Worm (Caenorhabditis elegans): ENCODE measurements around the gene lelo-2.
"Not testable (repeated sequence)": the region's sequence is repeated elsewhere in the genome, so short reads cannot be mapped to it uniquely, and the experiment has no call there.

lelo-2 gene

ce11 chrIII:1383483-1383882 lies 43.5 kb downstream of the lelo-2 start:
- TF ChIP-seq unc-62 (GFP tag; optimal IDR thresholded peaks at IDR 0.05) = no peak

- no peak for TF ChIP-seq unc-62 (GFP tag; optimal IDR thresholded peaks at IDR 0.05)
Observed at ce11 chrIII:1380535-1381274, 46.3 kb downstream of the lelo-2 start, which contains the start of the genes pals-21 and Y82E9BR.6. Gene pals-21, minus strand, starts transcription at chrIII:1380635. Gene Y82E9BR.6, plus strand, starts transcription at chrIII:1381224.

DNA sequence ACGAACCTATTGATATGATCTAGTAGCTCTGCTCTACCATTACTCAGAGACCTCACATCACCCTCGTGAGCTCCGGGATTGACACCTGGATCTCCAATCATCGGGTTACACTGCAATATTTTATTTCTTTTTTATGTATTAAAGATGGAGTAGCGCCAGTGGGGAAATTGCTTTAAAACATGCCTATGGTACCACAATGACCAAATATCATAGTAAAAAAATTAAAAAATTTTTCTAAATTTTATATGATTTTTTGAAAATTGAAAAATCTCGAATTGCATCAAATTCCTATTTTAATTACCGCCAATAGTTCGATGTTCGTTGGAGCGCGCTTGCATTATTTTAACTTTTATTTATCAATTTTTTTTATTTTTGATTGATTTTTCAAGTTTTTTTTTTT lies 49.1 kb downstream of the lelo-2 start, which contains the start of gene pals-40:
pals-40 (minus strand) TSS at position 101 of the 400 bp plus-strand sequence.
- TF ChIP-seq unc-62 (GFP tag; optimal IDR thresholded peaks at IDR 0.05) = not testable (repeated sequence)

- not testable (repeated sequence) for TF ChIP-seq unc-62 (GFP tag; optimal IDR thresholded peaks at IDR 0.05)
Observed at ce11 chrIII:1375491-1375890, 51.5 kb downstream of the lelo-2 start, which contains the start of gene Y82E9BR.10. Gene Y82E9BR.10, minus strand, starts transcription at chrIII:1375591.

- TF ChIP-seq unc-62 (GFP tag; optimal IDR thresholded peaks at IDR 0.05) = no peak
Observed at ce11 chrIII:1374355-1374807, 52.6 kb downstream of the lelo-2 start, which contains the start of gene Y82E9BR.20. Gene Y82E9BR.20, plus strand, starts transcription at chrIII:1374405.

ce11 chrIII:1372563-1372962 lies 54.5 kb downstream of the lelo-2 start:
- no peak for TF ChIP-seq unc-62 (GFP tag; optimal IDR thresholded peaks at IDR 0.05)

All from whole organism, dauer.